Fruit fly (Drosophila melanogaster) whole organism, embryonic: Measurements from ENCODE around the gene CG10445.

Source experiments
- Aef1 ChIP-seq: fragments of 200-800 bp; sonication (Bioruptor generic); IDR thresholded peaks from 3 replicates; pipeline ENCODE4 v1.3.6; 2022; ENCODE audit warnings: missing biosample characterization, missing genetic modification characterization
- CG11456 ChIP-seq: fragments of 200-800 bp; sonication (Bioruptor generic); IDR thresholded peaks from 3 replicates; pipeline ENCODE4 v1.3.6; 2022; ENCODE audit warnings: missing biosample characterization, missing genetic modification characterization
- CG12104 ChIP-seq: fragments of 200-800 bp; sonication (Bioruptor generic); optimal IDR thresholded peaks from 3 replicates; lab custom pipeline; 2016; ENCODE audit warnings: missing biosample characterization, missing genetic modification characterization
- CG13287 ChIP-seq: fragments of 200-800 bp; sonication (Bioruptor generic); IDR thresholded peaks from 2 replicates; pipeline ENCODE4 v1.3.6; 2022; ENCODE audit warnings: missing biosample characterization, missing genetic modification characterization; ENCODE audit not compliant: partially characterized antibody
- CG14860 ChIP-seq: fragments of 200-800 bp; sonication (Bioruptor generic); IDR thresholded peaks from 3 replicates; pipeline ENCODE4 v1.3.6; 2022; ENCODE audit warnings: missing biosample characterization, missing genetic modification characterization; ENCODE audit not compliant: partially characterized antibody
- CG15696 ChIP-seq: fragments of 200-800 bp; sonication (Bioruptor generic); optimal IDR thresholded peaks from 2 replicates; lab custom pipeline; 2019; ENCODE audit warnings: missing biosample characterization, mild to moderate bottlenecking, missing genetic modification characterization, moderate library complexity
- CG17361 ChIP-seq: fragments of 200-800 bp; sonication (Bioruptor generic); IDR thresholded peaks from 3 replicates; pipeline ENCODE4 v1.3.6; 2022; ENCODE audit warnings: missing biosample characterization, missing genetic modification characterization
- CG17568 ChIP-seq: fragments of 200-800 bp; sonication (Bioruptor generic); optimal IDR thresholded peaks from 2 replicates; lab custom pipeline; 2018; ENCODE audit warnings: missing biosample characterization, mild to moderate bottlenecking, missing genetic modification characterization, moderate library complexity
- CG2199 ChIP-seq: fragments of 200-800 bp; sonication (Bioruptor generic); IDR thresholded peaks from 3 replicates; pipeline ENCODE4 v1.3.6; 2022; ENCODE audit warnings: missing biosample characterization, missing genetic modification characterization
- CG30403 ChIP-seq: fragments of 200-800 bp; sonication (Bioruptor generic); optimal IDR thresholded peaks from 3 replicates; lab custom pipeline; 2016; ENCODE audit warnings: missing biosample characterization, missing genetic modification characterization
- CG4404 ChIP-seq: fragments of 200-800 bp; sonication (Bioruptor generic); IDR thresholded peaks from 2 replicates; pipeline ENCODE4 v1.3.6; 2022; ENCODE audit warnings: missing biosample characterization, missing genetic modification characterization
- CG5180 ChIP-seq: fragments of 200-800 bp; sonication (Bioruptor generic); optimal IDR thresholded peaks from 3 replicates; lab custom pipeline; 2017; ENCODE audit warnings: missing biosample characterization, missing genetic modification characterization, mild to moderate bottlenecking, moderate library complexity, missing genetic modification reagents
- CG6175 ChIP-seq: fragments of 200-800 bp; sonication (Bioruptor generic); IDR thresholded peaks from 3 replicates; pipeline ENCODE4 v1.3.6; 2022; ENCODE audit warnings: missing biosample characterization, missing genetic modification characterization
- CG6272 ChIP-seq: fragments of 200-800 bp; sonication (Bioruptor generic); IDR thresholded peaks from 2 replicates; pipeline ENCODE4 v1.3.6; 2022; ENCODE audit warnings: missing biosample characterization, missing genetic modification characterization
- CG8359 ChIP-seq: fragments of 200-800 bp; sonication (Bioruptor generic); optimal IDR thresholded peaks from 2 replicates; lab custom pipeline; 2017; ENCODE audit warnings: missing biosample characterization, mild to moderate bottlenecking, missing genetic modification characterization, borderline replicate concordance
- CG8388 ChIP-seq: fragments of 200-800 bp; sonication (Bioruptor generic); optimal IDR thresholded peaks from 2 replicates; lab custom pipeline; 2019; ENCODE audit warnings: missing biosample characterization, mild to moderate bottlenecking, missing genetic modification characterization, moderate library complexity
- CG8765 ChIP-seq: fragments of 200-800 bp; sonication (Bioruptor generic); IDR thresholded peaks from 2 replicates; pipeline ENCODE4 v1.3.6; 2022; ENCODE audit warnings: missing biosample characterization, missing genetic modification characterization
- CG8944 ChIP-seq: fragments of 200-800 bp; sonication (Bioruptor generic); optimal IDR thresholded peaks from 3 replicates; lab custom pipeline; 2016; ENCODE audit warnings: missing biosample characterization, missing genetic modification characterization
- CrebB ChIP-seq: fragments of 200-800 bp; sonication (Bioruptor generic); optimal IDR thresholded peaks from 3 replicates; lab custom pipeline; 2018; ENCODE audit warnings: missing biosample characterization, mild to moderate bottlenecking, missing genetic modification characterization
- D ChIP-seq, 2 experiments: fragments of 200-800 bp in 1 of 2; fragments of >200 bp in 1 of 2; sonication (Bioruptor generic) in 1 of 2; optimal IDR thresholded peaks; 2 replicates in 1 of 2; 3 replicates in 1 of 2; lab custom pipeline; 2017; ENCODE audit warnings: mild to moderate bottlenecking in 1 of 2, missing biosample characterization in 1 of 2, missing genetic modification characterization in 1 of 2, missing genetic modification reagents in 1 of 2
- D19B ChIP-seq: fragments of 200-800 bp; sonication (Bioruptor generic); optimal IDR thresholded peaks from 2 replicates; lab custom pipeline; 2017; ENCODE audit warnings: missing biosample characterization, mild to moderate bottlenecking, missing genetic modification characterization
- Dbx ChIP-seq: fragments of 200-800 bp; sonication (Bioruptor generic); IDR thresholded peaks from 3 replicates; pipeline ENCODE4 v1.3.6; 2022; ENCODE audit warnings: missing biosample characterization, missing genetic modification characterization
- Deaf1 ChIP-seq: fragments of 200-800 bp; optimal IDR thresholded peaks from 3 replicates; lab custom pipeline; 2019; ENCODE audit warnings: missing biosample characterization, mild to moderate bottlenecking, missing genetic modification characterization, moderate library complexity
- Dref ChIP-seq: fragments of 200-800 bp; sonication (Bioruptor generic); IDR thresholded peaks from 2 replicates; pipeline ENCODE4 v1.3.6; 2022; ENCODE audit warnings: missing biosample characterization, missing genetic modification characterization
- Ets65A ChIP-seq: fragments of 200-800 bp; sonication (Bioruptor generic); peaks from one replicate; lab custom pipeline; 2016; ENCODE audit warnings: missing biosample characterization, missing genetic modification characterization
- HLH4C ChIP-seq: fragments of 200-800 bp; sonication (Bioruptor generic); IDR thresholded peaks from 3 replicates; pipeline ENCODE4 v1.3.6; 2022; ENCODE audit warnings: missing biosample characterization, missing genetic modification characterization; ENCODE audit not compliant: partially characterized antibody
- Hr78 ChIP-seq, 2 experiments: fragments of 200-800 bp in 1 of 2; fragments of >200 bp in 1 of 2; sonication (Bioruptor generic) in 1 of 2; optimal IDR thresholded peaks; 2 replicates each; lab custom pipeline; 2017 to 2019; ENCODE audit warnings: missing biosample characterization in 2 of 2, missing genetic modification characterization in 2 of 2, mild to moderate bottlenecking in 1 of 2, moderate library complexity in 1 of 2
- NK7.1 ChIP-seq: fragments of 200-800 bp; sonication (Bioruptor generic); optimal IDR thresholded peaks from 3 replicates; lab custom pipeline; 2016; ENCODE audit warnings: missing biosample characterization, missing genetic modification characterization
- Neu2 ChIP-seq: fragments of 200-800 bp; sonication (Bioruptor generic); optimal IDR thresholded peaks from 3 replicates; lab custom pipeline; 2016; ENCODE audit warnings: missing biosample characterization, missing genetic modification characterization, borderline replicate concordance
- Nf-YA ChIP-seq: fragments of 200-800 bp; sonication (Bioruptor generic); IDR thresholded peaks from 2 replicates; pipeline ENCODE4 v1.3.6; 2022; ENCODE audit warnings: missing biosample characterization, missing genetic modification characterization
- Xbp1 ChIP-seq: fragments of 200-800 bp; sonication (Bioruptor generic); optimal IDR thresholded peaks from 3 replicates; lab custom pipeline; 2016; ENCODE audit warnings: missing biosample characterization, mild to moderate bottlenecking, missing genetic modification characterization
- ab ChIP-seq: fragments of 200-800 bp; sonication (Bioruptor generic); optimal IDR thresholded peaks from 2 replicates; lab custom pipeline; 2016; ENCODE audit warnings: missing biosample characterization, missing genetic modification characterization
- ac ChIP-seq: fragments of 200-800 bp; sonication (Bioruptor generic); optimal IDR thresholded peaks from 3 replicates; lab custom pipeline; 2017; ENCODE audit warnings: missing biosample characterization, mild to moderate bottlenecking, missing genetic modification characterization
- br ChIP-seq: fragments of >200 bp; optimal IDR thresholded peaks from 2 replicates; lab custom pipeline; 2017
- cad ChIP-seq: fragments of >200 bp; optimal IDR thresholded peaks from 2 replicates; lab custom pipeline; 2017; ENCODE audit warnings: missing biosample characterization, missing genetic modification characterization
- cg ChIP-seq: fragments of 200-800 bp; sonication (Bioruptor generic); optimal IDR thresholded peaks from 3 replicates; lab custom pipeline; 2019; ENCODE audit warnings: missing biosample characterization, mild to moderate bottlenecking, missing genetic modification characterization, moderate library complexity
- chinmo ChIP-seq: fragments of 200-800 bp; sonication (Bioruptor generic); IDR thresholded peaks from 4 replicates; pipeline ENCODE4 v1.3.6; 2022; ENCODE audit warnings: missing biosample characterization, missing genetic modification characterization; ENCODE audit not compliant: partially characterized antibody
- cwo ChIP-seq: fragments of 200-800 bp; sonication (Bioruptor generic); optimal IDR thresholded peaks from 3 replicates; lab custom pipeline; 2017; ENCODE audit warnings: missing biosample characterization, missing genetic modification characterization, mild to moderate bottlenecking, moderate library complexity, missing genetic modification reagents
- gfzf ChIP-seq: fragments of 200-800 bp; sonication (Bioruptor generic); optimal IDR thresholded peaks from 2 replicates; lab custom pipeline; 2016; ENCODE audit warnings: missing biosample characterization, mild to moderate bottlenecking, missing genetic modification characterization, moderate library complexity
- gsb-n ChIP-seq: fragments of 200-800 bp; sonication (Bioruptor generic); optimal IDR thresholded peaks from 3 replicates; lab custom pipeline; 2018; ENCODE audit warnings: missing biosample characterization, mild to moderate bottlenecking, missing genetic modification characterization
- h ChIP-seq: fragments of >200 bp; optimal IDR thresholded peaks from 2 replicates; lab custom pipeline; 2017
- ind ChIP-seq: fragments of 200-800 bp; sonication (Bioruptor generic); optimal IDR thresholded peaks from 3 replicates; lab custom pipeline; 2016; ENCODE audit warnings: missing biosample characterization, missing genetic modification characterization
- jumu ChIP-seq: fragments of 200-800 bp; sonication (Bioruptor generic); optimal IDR thresholded peaks from 3 replicates; lab custom pipeline; 2016; ENCODE audit warnings: missing biosample characterization, missing genetic modification characterization
- klu ChIP-seq: fragments of 200-800 bp; sonication (Bioruptor generic); IDR thresholded peaks from 2 replicates; pipeline ENCODE4 v1.3.6; 2022; ENCODE audit warnings: missing biosample characterization, missing genetic modification characterization
- nau ChIP-seq: fragments of 200-800 bp; sonication (Bioruptor generic); optimal IDR thresholded peaks from 3 replicates; lab custom pipeline; 2017; ENCODE audit warnings: missing biosample characterization, mild to moderate bottlenecking, missing genetic modification characterization, missing genetic modification reagents
- sens ChIP-seq: fragments of 200-800 bp; sonication (Bioruptor generic); peaks from one replicate; lab custom pipeline; 2016; ENCODE audit warnings: missing biosample characterization, missing genetic modification characterization
- ttk ChIP-seq: fragments of 200-800 bp; sonication (Bioruptor generic); IDR thresholded peaks from 2 replicates; pipeline ENCODE4 v2.1.2; 2022; ENCODE audit warnings: missing biosample characterization, missing genetic modification characterization
- wek ChIP-seq: fragments of 200-800 bp; sonication (Bioruptor generic); optimal IDR thresholded peaks from 3 replicates; lab custom pipeline; 2018; ENCODE audit warnings: missing biosample characterization, mild to moderate bottlenecking, missing genetic modification characterization, moderate library complexity
- wor ChIP-seq: fragments of 200-800 bp; sonication (Bioruptor generic); IDR thresholded peaks from 2 replicates; pipeline ENCODE4 v1.3.6; 2022; ENCODE audit warnings: missing biosample characterization, missing genetic modification characterization
- zen2 ChIP-seq: fragments of 200-800 bp; sonication (Bioruptor generic); IDR thresholded peaks from 3 replicates; pipeline ENCODE4 v1.3.6; 2022; ENCODE audit warnings: missing biosample characterization, missing genetic modification characterization; ENCODE audit not compliant: partially characterized antibody

The CG10445 gene

DNA sequence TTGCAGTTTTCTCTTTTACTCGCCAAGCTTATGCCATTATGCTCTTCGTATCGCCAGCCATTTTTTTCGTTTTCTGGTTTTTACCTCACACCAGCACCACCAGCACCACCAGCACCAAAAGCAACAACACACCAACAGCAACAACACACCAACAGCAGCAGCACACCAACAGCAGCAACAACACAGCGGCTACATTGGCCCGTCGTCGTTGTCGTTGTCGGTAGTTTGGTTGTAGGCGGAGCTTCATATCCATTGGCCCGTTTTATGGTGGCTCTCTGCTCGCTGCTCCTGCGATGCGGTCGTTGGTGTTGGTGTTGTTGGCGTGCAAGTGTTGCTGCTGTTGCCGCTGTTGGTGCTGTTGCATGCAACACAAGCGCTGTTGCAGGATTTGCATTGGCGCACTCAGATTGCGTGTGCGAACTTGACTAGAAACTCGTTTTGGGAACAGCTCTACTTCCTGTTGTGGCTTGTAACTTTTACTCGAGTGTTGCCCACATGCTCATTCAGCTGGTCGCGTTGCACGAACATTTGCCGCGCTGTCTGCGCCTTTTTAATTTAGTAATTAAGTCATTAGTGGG is 16.8 kb upstream of the CG10445 start (continued):
- TF ChIP-seq Xbp1 (GFP tag; lab: Kevin White, UChicago) (no peak), Dbx (GFP tag; lab: Robert Waterston, UW) (no peak), CG15696 (tag; lab: Kevin White, UChicago) (no peak), CG2199 (GFP tag; lab: Robert Waterston, UW) (0 out of 3 replicates have a peak, but pooled peaks have one; percentile 55), klu (GFP tag; lab: Robert Waterston, UW) (no peak), CG12104 (GFP tag; lab: Kevin White, UChicago) (no peak), CG8388 (no peak), ab (GFP tag; lab: Kevin White, UChicago) (no peak), CG14860 (no peak), CG13287 (peak; percentile 14; the same call in 1 of the 2 replicates), gsb-n (tag; lab: Kevin White, UChicago) (no peak), h (lab: Kevin White, UChicago) (no peak), CG8944 (no peak), cad (GFP tag; lab: Kevin White, UChicago) (no peak), ttk (GFP tag; lab: Robert Waterston, UW) (no peak), zen2 (GFP tag; lab: Robert Waterston, UW) (no peak), jumu (GFP tag; lab: Kevin White, UChicago) (no peak), Aef1 (GFP tag; lab: Robert Waterston, UW) (peak; percentile 70), NK7.1 (GFP tag; lab: Kevin White, UChicago) (no peak), cwo (GFP tag; lab: Kevin White, UChicago) (no peak), D19B (GFP tag; lab: Kevin White, UChicago) (no peak), CG8359 (GFP tag; lab: Kevin White, UChicago) (no peak), sens (GFP tag; lab: Kevin White, UChicago) (no peak), Hr78 (GFP tag; optimal IDR thresholded peaks at IDR 0.05; lab: Kevin White, UChicago) (no peak), Deaf1 (peak; percentile 62), chinmo (GFP tag; lab: Robert Waterston, UW) (peak; percentile 66; the same call in 1 of the 4 replicates), D (optimal IDR thresholded peaks at IDR 0.05; lab: Kevin White, UChicago) (peak; percentile 32), D (GFP tag; optimal IDR thresholded peaks at IDR 0.05; lab: Kevin White, UChicago) (no peak), CG17361 (no peak), CG4404 (GFP tag; lab: Robert Waterston, UW) (no peak), CG6272 (no peak), ind (GFP tag; lab: Kevin White, UChicago) (no peak), Nf-YA (GFP tag; lab: Robert Waterston, UW) (peak; percentile 73), HLH4C (GFP tag; lab: Robert Waterston, UW) (0 out of 3 replicates have a peak, but pooled peaks have one; percentile 34), wor (GFP tag; lab: Robert Waterston, UW) (no peak), CG17568 (no peak), CG6175 (GFP tag; lab: Robert Waterston, UW) (no peak), br (lab: Kevin White, UChicago) (no peak), gfzf (GFP tag; lab: Kevin White, UChicago) (no peak), Neu2 (GFP tag; lab: Kevin White, UChicago) (no peak), CG5180 (peak; percentile 84), nau (GFP tag; lab: Kevin White, UChicago) (no peak), CG8765 (GFP tag; lab: Robert Waterston, UW) (no peak), CrebB (tag; lab: Kevin White, UChicago) (no peak), CG11456 (GFP tag; lab: Robert Waterston, UW) (no peak), wek (GFP tag; lab: Kevin White, UChicago) (no peak), ac (GFP tag; lab: Kevin White, UChicago) (no peak), cg (GFP tag; lab: Kevin White, UChicago) (peak; percentile 74), CG30403 (GFP tag; lab: Kevin White, UChicago) (no peak), Dref (GFP tag; lab: Robert Waterston, UW) (no peak), Ets65A (GFP tag; lab: Kevin White, UChicago) (no peak)
